Fruit fly (Drosophila melanogaster): ENCODE data around the gene CG14717.

DNA sequence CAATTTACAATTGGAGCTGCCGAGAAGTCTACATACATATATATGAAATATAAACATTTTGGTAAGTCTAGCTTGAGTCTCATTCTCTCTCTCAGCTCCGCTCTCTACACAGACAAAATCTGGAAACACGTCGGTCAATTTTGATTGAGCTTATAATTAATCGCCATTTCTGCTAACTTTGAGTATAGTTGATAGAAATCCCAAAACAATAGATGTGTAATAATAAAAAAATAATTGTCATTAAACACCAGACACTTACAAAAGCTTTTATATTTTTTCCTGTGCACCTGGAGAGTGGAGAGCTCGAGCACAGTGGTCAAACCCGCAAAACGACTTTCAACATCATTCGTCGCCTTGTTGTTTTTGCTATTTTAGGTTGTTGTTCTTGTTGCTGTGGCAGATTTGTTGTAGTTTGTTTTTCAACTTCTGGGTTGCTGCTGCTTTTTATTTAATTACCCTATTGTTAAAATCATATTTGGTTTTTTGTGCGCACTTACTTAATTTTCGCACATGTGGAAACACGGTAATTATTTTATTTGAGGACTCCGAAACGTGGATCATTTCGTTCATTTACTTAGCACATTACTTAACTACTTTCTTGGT lies 39.6 kb upstream of the CG14717 start:
- TF ChIP-seq cato (GFP tag; optimal IDR thresholded peaks at IDR 0.05; ENCODE audit: borderline replicate concordance) (peak; percentile 91), Oli (tag; optimal IDR thresholded peaks at IDR 0.05) (peak; percentile 96), CG18476 (GFP tag; optimal IDR thresholded peaks at IDR 0.05) (peak; percentile 94), Hr51 (GFP tag; optimal IDR thresholded peaks at IDR 0.05) (peak; percentile 94 to 96), GATAe (GFP tag; conservative IDR thresholded peaks at IDR 0.05) (peak; percentile 88), disco-r (GFP tag; optimal IDR thresholded peaks at IDR 0.05) (peak; percentile 86), CG30403 (GFP tag; optimal IDR thresholded peaks at IDR 0.05) (peak; percentile 97), z (GFP tag; IDR thresholded peaks at IDR 0.05) (peak; percentile 77), CG1792 (GFP tag; optimal IDR thresholded peaks at IDR 0.05) (peak; percentile 92), CG17829 (tag; optimal IDR thresholded peaks at IDR 0.05) (peak; percentile 96)
